Worm (Caenorhabditis elegans) whole organism, L3 larva: ENCODE data around the gene msp-58.

Experiments
- ZK546.5 ChIP-seq: sonication (generic microtip); optimal IDR thresholded peaks from 2 replicates; lab custom pipeline; 2017; ENCODE audit warnings: missing biosample characterization, missing genetic modification characterization
- ceh-82 ChIP-seq: fragments of 150-350 bp; optimal IDR thresholded peaks from 2 replicates; lab custom pipeline; 2014; ENCODE audit warnings: missing biosample characterization, missing genetic modification characterization
- elt-1 ChIP-seq: fragments of 150-350 bp; optimal IDR thresholded peaks from 2 replicates; lab custom pipeline; 2014; ENCODE audit warnings: missing biosample characterization, missing genetic modification characterization
- fkh-10 ChIP-seq: sonication (generic microtip); optimal IDR thresholded peaks from 2 replicates; lab custom pipeline; 2017; ENCODE audit warnings: missing biosample characterization, missing genetic modification reagents, missing genetic modification characterization
- jun-1 ChIP-seq: fragments of 150-350 bp; optimal IDR thresholded peaks from 2 replicates; lab custom pipeline; 2014; ENCODE audit warnings: missing biosample characterization, missing genetic modification reagents, missing genetic modification characterization
- nhr-11 ChIP-seq: fragments of 150-350 bp; optimal IDR thresholded peaks from 2 replicates; lab custom pipeline; 2014; ENCODE audit warnings: missing biosample characterization, missing genetic modification characterization
- nhr-77 ChIP-seq: fragments of 150-350 bp; optimal IDR thresholded peaks from 2 replicates; lab custom pipeline; 2014; ENCODE audit warnings: missing biosample characterization, missing genetic modification characterization
- pha-4 ChIP-seq: fragments of 150-350 bp; optimal IDR thresholded peaks from 2 replicates; lab custom pipeline; 2014; ENCODE audit warnings: missing biosample characterization, missing genetic modification reagents, missing genetic modification characterization
- tbx-2 ChIP-seq: sonication (generic microtip); optimal IDR thresholded peaks from 2 replicates; lab custom pipeline; 2016; ENCODE audit warnings: mild to moderate bottlenecking, missing genetic modification characterization, missing compliant biosample characterization

- TF ChIP-seq tbx-2: no peak
- TF ChIP-seq nhr-11: no peak
- TF ChIP-seq pha-4 (tag; lab: Kevin White, UChicago): no peak
- TF ChIP-seq nhr-77 (tag; lab: Kevin White, UChicago): no peak
- no peak for TF ChIP-seq fkh-10
- TF ChIP-seq jun-1 (tag; lab: Kevin White, UChicago): no peak
- no peak for TF ChIP-seq ceh-82 (tag; lab: Kevin White, UChicago)
- TF ChIP-seq ZK546.5 (tag; lab: Kevin White, UChicago): no peak
- no peak for TF ChIP-seq elt-1 (tag; lab: Kevin White, UChicago)
Measured at ce11 chrIV:5277752-5278151, 30.6 kb upstream of the msp-58 start, which contains the start of gene F36H12.17.
